Worm (Caenorhabditis elegans) whole organism, early embryonic: Measurements from ENCODE around the gene F37C4.4.

Source experiments
- B0310.2 ChIP-seq: sonication (generic microtip); optimal IDR thresholded peaks from 2 replicates; lab custom pipeline; 2016; ENCODE audit warnings: mild to moderate bottlenecking, missing genetic modification characterization, missing compliant biosample characterization
- F13C5.2 ChIP-seq: sonication (generic microtip); optimal IDR thresholded peaks from 2 replicates; lab custom pipeline; 2017; ENCODE audit warnings: mild to moderate bottlenecking, missing genetic modification characterization, inconsistent platforms, missing compliant biosample characterization
- aly-1 ChIP-seq: sonication (generic microtip); optimal IDR thresholded peaks from 2 replicates; lab custom pipeline; 2016; ENCODE audit warnings: missing genetic modification characterization, missing compliant biosample characterization
- ama-1 ChIP-seq: fragments of 150-350 bp; optimal IDR thresholded peaks from 2 replicates; lab custom pipeline; 2014
- ceh-36 ChIP-seq: sonication (generic microtip); optimal IDR thresholded peaks from 2 replicates; lab custom pipeline; 2016; ENCODE audit warnings: missing genetic modification characterization, inconsistent platforms, missing compliant biosample characterization
- flt-1 ChIP-seq: fragments of 200-800 bp; sonication (Bioruptor generic); IDR thresholded peaks from 2 replicates; pipeline ENCODE4 v1.3.6; 2022; ENCODE audit warnings: missing genetic modification characterization, missing compliant biosample characterization
- hmbx-1 ChIP-seq: sonication (generic microtip); optimal IDR thresholded peaks from 2 replicates; lab custom pipeline; 2016; ENCODE audit warnings: mild to moderate bottlenecking, missing genetic modification characterization, missing compliant biosample characterization
- hnd-1 ChIP-seq: sonication (generic microtip); optimal IDR thresholded peaks from 2 replicates; lab custom pipeline; 2016; ENCODE audit warnings: missing genetic modification characterization, missing compliant biosample characterization
- pes-1 ChIP-seq: fragments of 200-800 bp; sonication (Bioruptor generic); IDR thresholded peaks from 2 replicates; pipeline ENCODE4 v1.3.6; 2022; ENCODE audit warnings: missing genetic modification reagents, missing genetic modification characterization, missing compliant biosample characterization
- scrt-1 ChIP-seq: fragments of 200-800 bp; sonication (Bioruptor generic); IDR thresholded peaks from 2 replicates; pipeline ENCODE4 v1.3.6; 2022; ENCODE audit warnings: missing genetic modification characterization, missing compliant biosample characterization
- tbx-11 ChIP-seq: fragments of 200-800 bp; sonication (Bioruptor generic); IDR thresholded peaks from 2 replicates; pipeline ENCODE4 v1.3.6; 2022; ENCODE audit warnings: missing genetic modification characterization, missing compliant biosample characterization
- tbx-37 ChIP-seq: fragments of 200-800 bp; sonication (Bioruptor generic); conservative IDR thresholded peaks from 2 replicates; pipeline ENCODE4 v1.3.6; 2022; ENCODE audit warnings: missing genetic modification reagents, missing genetic modification characterization, missing compliant biosample characterization
- tra-4 ChIP-seq: sonication (generic microtip); optimal IDR thresholded peaks from 2 replicates; lab custom pipeline; 2017; ENCODE audit warnings: missing genetic modification characterization, missing compliant biosample characterization

- TF ChIP-seq aly-1 (tag; lab: Kevin White, UChicago) (no peak), ceh-36 (tag; lab: Kevin White, UChicago) (no peak), ama-1 (lab: Kevin White, UChicago) (no peak), F13C5.2 (no peak), pes-1 (GFP tag; lab: Robert Waterston, UW) (no peak), tbx-11 (GFP tag; lab: Robert Waterston, UW) (no peak), scrt-1 (GFP tag; lab: Robert Waterston, UW) (no peak), flt-1 (GFP tag; lab: Robert Waterston, UW) (no peak), hnd-1 (tag; lab: Kevin White, UChicago) (no peak), tra-4 (no peak), B0310.2 (tag; lab: Kevin White, UChicago) (no peak), hmbx-1 (tag; lab: Kevin White, UChicago) (no peak), tbx-37 (no peak)
Observed at ce11 chrIV:3826590-3827128, 40.5 kb upstream of the F37C4.4 start, which contains the start of gene F28F9.3.
